Worm (Caenorhabditis elegans) whole organism, L4/young adult: Measurements from ENCODE around the gene str-1.

Source experiments
- W03F9.2 ChIP-seq: fragments of 150-350 bp; optimal IDR thresholded peaks from 2 replicates; lab custom pipeline; 2014; ENCODE audit warnings: missing biosample characterization, missing genetic modification characterization
- him-1 ChIP-seq: sonication (generic microtip); optimal IDR thresholded peaks from 2 replicates; lab custom pipeline; 2016; ENCODE audit warnings: missing genotype, missing genetic modification reagents, missing genetic modification characterization, missing compliant biosample characterization

DNA sequence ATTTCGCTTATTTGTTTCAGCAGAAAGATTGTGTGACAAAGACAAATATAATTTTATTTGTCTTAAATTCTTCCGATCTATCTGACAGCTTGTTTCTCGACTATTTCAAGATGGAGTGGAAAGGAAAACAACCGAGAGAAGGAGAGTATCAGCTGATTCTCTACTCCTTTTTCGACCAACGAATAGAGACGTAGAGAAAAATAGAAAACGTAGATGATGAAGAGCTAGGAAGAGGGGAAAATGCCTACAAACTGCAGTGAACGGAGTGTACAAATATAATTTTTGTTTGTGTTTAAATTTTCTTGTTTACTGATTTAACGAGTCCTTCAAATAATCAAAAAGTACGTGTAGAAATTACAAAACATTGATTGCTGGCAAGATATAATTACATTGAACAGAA, 25.9 kb upstream of the str-1 start:
- TF ChIP-seq him-1 (no peak), W03F9.2 (tag; lab: Kevin White, UChicago) (peak; percentile 21)
